Worm (Caenorhabditis elegans) whole organism, young adult: ENCODE results near the gene Y44A6C.2.

Experiments used
- F57C9.4 ChIP-seq: sonication (generic microtip); optimal IDR thresholded peaks from 2 replicates; lab custom pipeline; 2017; ENCODE audit warnings: mild to moderate bottlenecking, missing genetic modification characterization, missing compliant biosample characterization
- Y56A3A.18 ChIP-seq: fragments of 200-800 bp; sonication (Bioruptor generic); IDR thresholded peaks from 2 replicates; pipeline ENCODE4 v1.3.6; 2022; ENCODE audit warnings: missing genetic modification reagents, missing genetic modification characterization, missing compliant biosample characterization
- ama-1 ChIP-seq, 3 experiments: fragments of 150-350 bp in 1 of 3; sonication (generic microtip) in 2 of 3; optimal IDR thresholded peaks; 2 replicates each; lab custom pipeline; 2014 to 2018; ENCODE audit warnings: missing biosample characterization in 2 of 3, missing genetic modification characterization in 2 of 3, missing genetic modification reagents in 2 of 3
- cebp-1 ChIP-seq, 2 experiments: fragments of 200-800 bp in 1 of 2; sonication (Bioruptor generic) in 1 of 2; sonication (generic microtip) in 1 of 2; IDR thresholded peaks in 1 of 2; optimal IDR thresholded peaks in 1 of 2; 2 replicates each; pipeline versions ENCODE4 v1.3.6 to Lab custom; 2017 to 2022; ENCODE audit warnings: missing compliant biosample characterization in 2 of 2, missing genetic modification characterization in 2 of 2, mild to moderate bottlenecking in 1 of 2, missing genetic modification reagents in 1 of 2, moderate library complexity in 1 of 2
- efl-1 ChIP-seq: fragments of 150-350 bp; optimal IDR thresholded peaks from 2 replicates; lab custom pipeline; 2014; ENCODE audit warnings: missing biosample characterization, missing genetic modification reagents, missing genetic modification characterization
- him-1 ChIP-seq: sonication (generic microtip); optimal IDR thresholded peaks from 2 replicates; lab custom pipeline; 2016; ENCODE audit warnings: missing genotype, missing genetic modification reagents, missing genetic modification characterization, missing compliant biosample characterization
- hlh-26 ChIP-seq: fragments of 200-800 bp; sonication (Bioruptor generic); conservative IDR thresholded peaks from 2 replicates; pipeline ENCODE4 v1.3.6; 2022; ENCODE audit warnings: missing genetic modification reagents, missing genetic modification characterization, missing compliant biosample characterization
- snpc-4 ChIP-seq, 5 experiments: fragments of 150-350 bp in 1 of 5; sonication (generic microtip) in 4 of 5; optimal IDR thresholded peaks; 2 replicates each; lab custom pipeline; 2014 to 2018; ENCODE audit warnings: missing genetic modification characterization in 5 of 5, missing biosample characterization in 3 of 5, antibody characterized with exemption in 2 of 5, mild to moderate bottlenecking in 2 of 5, missing compliant biosample characterization in 2 of 5, missing genotype in 2 of 5, moderate library complexity in 2 of 5, missing genetic modification reagents in 1 of 5
- ztf-3 ChIP-seq: fragments of 200-800 bp; sonication (Bioruptor generic); optimal IDR thresholded peaks from 2 replicates; lab custom pipeline; 2018; ENCODE audit warnings: mild to moderate bottlenecking, missing genetic modification characterization, missing compliant biosample characterization

ce11 chrV:20710642-20711041, 11.4 kb upstream of the Y44A6C.2 start:
- TF ChIP-seq him-1 (tag; lab: Kevin White, UChicago): no peak
- TF ChIP-seq cebp-1 (GFP tag; IDR thresholded peaks at IDR 0.05; lab: Robert Waterston, UW): no peak
- TF ChIP-seq cebp-1 (tag; optimal IDR thresholded peaks at IDR 0.05; lab: Kevin White, UChicago): peak; percentile 14
- no peak for TF ChIP-seq snpc-4 (GFP tag; optimal IDR thresholded peaks at IDR 0.05; lab: Kevin White, UChicago)
- TF ChIP-seq snpc-4 (tag; optimal IDR thresholded peaks at IDR 0.05; lab: Kevin White, UChicago): no peak
- TF ChIP-seq Y56A3A.18 (GFP tag; lab: Robert Waterston, UW): no peak
- TF ChIP-seq F57C9.4 (tag; lab: Kevin White, UChicago): no peak
- no peak for TF ChIP-seq hlh-26 (GFP tag; lab: Robert Waterston, UW)
- no peak for TF ChIP-seq ztf-3
- TF ChIP-seq ama-1 (optimal IDR thresholded peaks at IDR 0.05; lab: Kevin White, UChicago): no peak
- TF ChIP-seq ama-1 (GFP tag; optimal IDR thresholded peaks at IDR 0.05; lab: Kevin White, UChicago): no peak
- TF ChIP-seq efl-1: no peak
